Fruit fly (Drosophila melanogaster) whole organism, embryonic: Measurements from ENCODE around the gene egh.

Experiments used
- Abd-B ChIP-seq: fragments of 200-800 bp; sonication (Bioruptor generic); optimal IDR thresholded peaks from 2 replicates; lab custom pipeline; 2018; ENCODE audit warnings: missing biosample characterization, mild to moderate bottlenecking, missing genetic modification characterization, moderate library complexity
- B-H1 ChIP-seq: fragments of 200-800 bp; sonication (Bioruptor generic); IDR thresholded peaks from 3 replicates; pipeline ENCODE4 v1.3.6; 2022; ENCODE audit warnings: missing biosample characterization, missing genetic modification characterization
- Bdp1 ChIP-seq: fragments of 200-800 bp; sonication (Bioruptor generic); optimal IDR thresholded peaks from 3 replicates; lab custom pipeline; 2016; ENCODE audit warnings: missing biosample characterization, missing genetic modification characterization
- CG10979 ChIP-seq: fragments of 200-800 bp; sonication (Bioruptor generic); optimal IDR thresholded peaks from 2 replicates; lab custom pipeline; 2018; ENCODE audit warnings: missing biosample characterization, mild to moderate bottlenecking, missing genetic modification characterization, moderate library complexity
- CG11456 ChIP-seq: fragments of 200-800 bp; sonication (Bioruptor generic); IDR thresholded peaks from 3 replicates; pipeline ENCODE4 v1.3.6; 2022; ENCODE audit warnings: missing biosample characterization, missing genetic modification characterization
- CG11560 ChIP-seq: fragments of 200-800 bp; sonication (Bioruptor generic); IDR thresholded peaks from 3 replicates; pipeline ENCODE4 v1.3.6; 2022; ENCODE audit warnings: missing biosample characterization, missing genetic modification characterization
- CG11723 ChIP-seq: fragments of 200-800 bp; sonication (Bioruptor generic); optimal IDR thresholded peaks from 2 replicates; lab custom pipeline; 2017; ENCODE audit warnings: missing biosample characterization, mild to moderate bottlenecking, missing genetic modification characterization
- CG12744 ChIP-seq: fragments of 200-800 bp; sonication (Bioruptor generic); optimal IDR thresholded peaks from 2 replicates; lab custom pipeline; 2016; ENCODE audit warnings: missing biosample characterization, missing genetic modification characterization
- CG13424 ChIP-seq: fragments of 200-800 bp; sonication (Bioruptor generic); optimal IDR thresholded peaks from 2 replicates; lab custom pipeline; 2019; ENCODE audit warnings: missing biosample characterization, mild to moderate bottlenecking, missing genetic modification characterization, moderate library complexity
- CG14860 ChIP-seq: fragments of 200-800 bp; sonication (Bioruptor generic); IDR thresholded peaks from 3 replicates; pipeline ENCODE4 v1.3.6; 2022; ENCODE audit warnings: missing biosample characterization, missing genetic modification characterization; ENCODE audit not compliant: partially characterized antibody
- CG16863 ChIP-seq: fragments of 200-800 bp; sonication (Bioruptor generic); optimal IDR thresholded peaks from 3 replicates; lab custom pipeline; 2016; ENCODE audit warnings: missing biosample characterization, missing genetic modification characterization
- CG18011 ChIP-seq: fragments of 200-800 bp; sonication (Bioruptor generic); optimal IDR thresholded peaks from 2 replicates; lab custom pipeline; 2017; ENCODE audit warnings: missing biosample characterization, missing genetic modification characterization, mild to moderate bottlenecking, moderate library complexity, missing genotype
- CG30403 ChIP-seq: fragments of 200-800 bp; sonication (Bioruptor generic); optimal IDR thresholded peaks from 3 replicates; lab custom pipeline; 2016; ENCODE audit warnings: missing biosample characterization, missing genetic modification characterization
- CG31224 ChIP-seq: fragments of 200-800 bp; sonication (Bioruptor generic); IDR thresholded peaks from 2 replicates; pipeline ENCODE4 v1.3.6; 2022; ENCODE audit warnings: missing biosample characterization, missing genetic modification characterization
- CG3281 ChIP-seq: fragments of 200-800 bp; sonication (Bioruptor generic); optimal IDR thresholded peaks from 3 replicates; lab custom pipeline; 2017; ENCODE audit warnings: missing biosample characterization, mild to moderate bottlenecking, missing genetic modification characterization
- CG33213 ChIP-seq: fragments of 200-800 bp; sonication (Bioruptor generic); optimal IDR thresholded peaks from 3 replicates; lab custom pipeline; 2016; ENCODE audit warnings: missing biosample characterization, missing genetic modification characterization
- CG5953 ChIP-seq: fragments of 200-800 bp; sonication (Bioruptor generic); IDR thresholded peaks from 2 replicates; pipeline ENCODE4 v1.3.6; 2022; ENCODE audit warnings: missing biosample characterization, missing genetic modification characterization
- CG7357 ChIP-seq: fragments of 200-800 bp; sonication (Bioruptor generic); IDR thresholded peaks from 3 replicates; pipeline ENCODE4 v1.3.6; 2022; ENCODE audit warnings: missing biosample characterization, missing genetic modification characterization
- CG7372 ChIP-seq: fragments of 200-800 bp; sonication (Bioruptor generic); IDR thresholded peaks from 2 replicates; pipeline ENCODE4 v1.3.6; 2022; ENCODE audit warnings: missing biosample characterization, missing genetic modification characterization
- CG7556 ChIP-seq: fragments of 200-800 bp; sonication (Bioruptor generic); optimal IDR thresholded peaks from 2 replicates; lab custom pipeline; 2017; ENCODE audit warnings: missing biosample characterization, mild to moderate bottlenecking, missing genetic modification characterization
- CG9437 ChIP-seq: fragments of 200-800 bp; sonication (Bioruptor generic); optimal IDR thresholded peaks from 2 replicates; lab custom pipeline; 2018; ENCODE audit warnings: missing biosample characterization, mild to moderate bottlenecking, missing genetic modification characterization
- CTCF ChIP-seq: fragments of 200-800 bp; sonication (Bioruptor generic); optimal IDR thresholded peaks from 2 replicates; lab custom pipeline; 2017; ENCODE audit warnings: missing biosample characterization, mild to moderate bottlenecking, missing genetic modification characterization, moderate library complexity
- Dip2 ChIP-seq: fragments of 200-800 bp; sonication (Bioruptor generic); IDR thresholded peaks from 2 replicates; pipeline ENCODE4 v1.3.6; 2022; ENCODE audit warnings: missing biosample characterization, missing genetic modification characterization
- Hr3 ChIP-seq: fragments of 200-800 bp; sonication (Bioruptor generic); optimal IDR thresholded peaks from 3 replicates; lab custom pipeline; 2016; ENCODE audit warnings: missing biosample characterization, missing genetic modification characterization
- Hr78 ChIP-seq, 2 experiments: fragments of 200-800 bp in 1 of 2; fragments of >200 bp in 1 of 2; sonication (Bioruptor generic) in 1 of 2; optimal IDR thresholded peaks; 2 replicates each; lab custom pipeline; 2017 to 2019; ENCODE audit warnings: missing biosample characterization in 2 of 2, missing genetic modification characterization in 2 of 2, mild to moderate bottlenecking in 1 of 2, moderate library complexity in 1 of 2
- Hsf ChIP-seq: fragments of 200-800 bp; sonication (Bioruptor generic); optimal IDR thresholded peaks from 3 replicates; lab custom pipeline; 2016; ENCODE audit warnings: missing biosample characterization, missing genetic modification characterization
- Meics ChIP-seq: fragments of 200-800 bp; sonication (Bioruptor generic); optimal IDR thresholded peaks from 2 replicates; lab custom pipeline; 2017; ENCODE audit warnings: missing biosample characterization, mild to moderate bottlenecking, missing genetic modification characterization
- Mrtf ChIP-seq: fragments of 200-800 bp; sonication (Bioruptor generic); IDR thresholded peaks from 3 replicates; pipeline ENCODE4 v1.3.6; 2022; ENCODE audit warnings: missing biosample characterization, missing genetic modification characterization
- Poxn ChIP-seq: fragments of 200-800 bp; sonication (Bioruptor generic); IDR thresholded peaks from 2 replicates; pipeline ENCODE4 v1.3.6; 2022; ENCODE audit warnings: missing biosample characterization, missing genetic modification characterization
- Tbp ChIP-seq: fragments of >200 bp; optimal IDR thresholded peaks from 2 replicates; lab custom pipeline; 2018; ENCODE audit warnings: missing biosample characterization, missing genetic modification characterization
- bowl ChIP-seq: fragments of 200-800 bp; sonication (Bioruptor generic); IDR thresholded peaks from 2 replicates; pipeline ENCODE4 v1.3.6; 2022; ENCODE audit warnings: missing biosample characterization, missing genetic modification characterization
- caup ChIP-seq: fragments of 200-800 bp; sonication (Bioruptor generic); optimal IDR thresholded peaks from 3 replicates; lab custom pipeline; 2017; ENCODE audit warnings: missing biosample characterization, mild to moderate bottlenecking, missing genetic modification characterization, moderate library complexity; ENCODE audit not compliant: severe bottlenecking
- dmrt11E ChIP-seq: fragments of 200-800 bp; sonication (Bioruptor generic); optimal IDR thresholded peaks from 3 replicates; lab custom pipeline; 2018; ENCODE audit warnings: missing biosample characterization, mild to moderate bottlenecking, missing genetic modification characterization, moderate library complexity
- exex ChIP-seq: fragments of 200-800 bp; sonication (Bioruptor generic); optimal IDR thresholded peaks from 4 replicates; lab custom pipeline; 2018; ENCODE audit warnings: missing biosample characterization, mild to moderate bottlenecking, missing genetic modification characterization, moderate library complexity
- gfzf ChIP-seq: fragments of 200-800 bp; sonication (Bioruptor generic); optimal IDR thresholded peaks from 2 replicates; lab custom pipeline; 2016; ENCODE audit warnings: missing biosample characterization, mild to moderate bottlenecking, missing genetic modification characterization, moderate library complexity
- gro ChIP-seq: fragments of 200-800 bp; sonication (Bioruptor generic); optimal IDR thresholded peaks from 2 replicates; lab custom pipeline; 2016; ENCODE audit warnings: missing biosample characterization, missing genetic modification characterization
- hkb ChIP-seq, 2 experiments: fragments of 200-800 bp in 1 of 2; fragments of >200 bp in 1 of 2; sonication (Bioruptor generic) in 1 of 2; IDR thresholded peaks in 1 of 2; optimal IDR thresholded peaks in 1 of 2; 2 replicates each; pipeline versions ENCODE4 v1.3.6 to Lab custom; 2017 to 2022; ENCODE audit warnings: missing biosample characterization in 1 of 2, missing genetic modification characterization in 1 of 2
- jigr1 ChIP-seq: fragments of 200-800 bp; sonication (Bioruptor generic); IDR thresholded peaks from 3 replicates; pipeline ENCODE4 v1.3.6; 2022; ENCODE audit warnings: missing biosample characterization, missing genetic modification characterization
- kay ChIP-seq: fragments of 200-800 bp; sonication (Bioruptor generic); optimal IDR thresholded peaks from 2 replicates; lab custom pipeline; 2016; ENCODE audit warnings: missing biosample characterization, missing genetic modification characterization
- klu ChIP-seq: fragments of 200-800 bp; sonication (Bioruptor generic); IDR thresholded peaks from 2 replicates; pipeline ENCODE4 v1.3.6; 2022; ENCODE audit warnings: missing biosample characterization, missing genetic modification characterization
- oc ChIP-seq: fragments of 200-800 bp; sonication (Bioruptor generic); optimal IDR thresholded peaks from 2 replicates; lab custom pipeline; 2018; ENCODE audit warnings: missing biosample characterization, mild to moderate bottlenecking, missing genetic modification characterization, moderate library complexity
- org-1 ChIP-seq: fragments of 200-800 bp; sonication (Bioruptor generic); optimal IDR thresholded peaks from 2 replicates; lab custom pipeline; 2017; ENCODE audit warnings: missing biosample characterization, missing genetic modification characterization
- otp ChIP-seq: fragments of 200-800 bp; sonication (Bioruptor generic); IDR thresholded peaks from 3 replicates; pipeline ENCODE4, ENCODE4 v1.3.6; 2022; ENCODE audit warnings: missing biosample characterization, missing genetic modification characterization
- scrt ChIP-seq: fragments of 200-800 bp; sonication (Bioruptor generic); optimal IDR thresholded peaks from 2 replicates; lab custom pipeline; 2018; ENCODE audit warnings: missing biosample characterization, mild to moderate bottlenecking, missing genetic modification characterization, moderate library complexity
- sim ChIP-seq: fragments of 200-800 bp; sonication (Bioruptor generic); IDR thresholded peaks from 2 replicates; pipeline ENCODE4 v1.3.6; 2022; ENCODE audit warnings: missing biosample characterization, missing genetic modification characterization
- sob ChIP-seq: fragments of 200-800 bp; sonication (Bioruptor generic); IDR thresholded peaks from 2 replicates; pipeline ENCODE4 v1.3.6; 2022; ENCODE audit warnings: missing biosample characterization, missing genetic modification characterization
- ssp ChIP-seq: fragments of 200-800 bp; sonication (Bioruptor generic); IDR thresholded peaks from 2 replicates; pipeline ENCODE4 v1.3.6; 2022; ENCODE audit warnings: missing biosample characterization, missing genetic modification characterization
- unpg ChIP-seq: fragments of 200-800 bp; sonication (Bioruptor generic); optimal IDR thresholded peaks from 3 replicates; lab custom pipeline; 2018; ENCODE audit warnings: missing biosample characterization, mild to moderate bottlenecking, missing genetic modification characterization, moderate library complexity
- zen2 ChIP-seq: fragments of 200-800 bp; sonication (Bioruptor generic); IDR thresholded peaks from 3 replicates; pipeline ENCODE4 v1.3.6; 2022; ENCODE audit warnings: missing biosample characterization, missing genetic modification characterization; ENCODE audit not compliant: partially characterized antibody
- zfh2 ChIP-seq: fragments of 200-800 bp; sonication (Bioruptor generic); optimal IDR thresholded peaks from 2 replicates; lab custom pipeline; 2016; ENCODE audit warnings: missing biosample characterization, missing genetic modification characterization

egh gene

dm6 chrX:2608470-2609157 lies 20.3 kb downstream of the egh start, which contains the start of gene Smyd3 (continued):
- TF ChIP-seq CG7556 (GFP tag; lab: Kevin White, UChicago) (peak; percentile 63), Hr78 (GFP tag; optimal IDR thresholded peaks at IDR 0.05; lab: Kevin White, UChicago) (no peak), gro (peak; percentile 89), Bdp1 (GFP tag; lab: Kevin White, UChicago) (peak; percentile 74), scrt (GFP tag; lab: Kevin White, UChicago) (no peak), Tbp (GFP tag; lab: Kevin White, UChicago) (no peak), Poxn (GFP tag; lab: Robert Waterston, UW) (no peak), caup (GFP tag; lab: Kevin White, UChicago) (no peak), Mrtf (GFP tag; lab: Robert Waterston, UW) (peak; percentile 72; the same call in 2 of the 3 replicates), exex (tag; lab: Kevin White, UChicago) (no peak), Dip2 (GFP tag; lab: Robert Waterston, UW) (no peak), oc (tag; lab: Kevin White, UChicago) (peak; percentile 15), bowl (GFP tag; lab: Robert Waterston, UW) (peak; percentile 62; the same call in 1 of the 2 replicates), sim (GFP tag; lab: Robert Waterston, UW) (no peak), CG10979 (tag; lab: Kevin White, UChicago) (peak; percentile 65), ssp (GFP tag; lab: Robert Waterston, UW) (peak; percentile 60), CG3281 (peak; percentile 64), Hr3 (peak; percentile 72), CG11723 (peak; percentile 57), sob (GFP tag; lab: Robert Waterston, UW) (peak; percentile 84), gfzf (GFP tag; lab: Kevin White, UChicago) (peak; percentile 22), CG16863 (GFP tag; lab: Kevin White, UChicago) (peak; percentile 58), B-H1 (GFP tag; lab: Robert Waterston, UW) (peak; percentile 72), unpg (GFP tag; lab: Kevin White, UChicago) (peak; percentile 80), CG30403 (GFP tag; lab: Kevin White, UChicago) (peak; percentile 85), CG11560 (tag; lab: Robert Waterston, UW) (peak; percentile 44; the same call in 1 of the 3 replicates), Meics (GFP tag; lab: Kevin White, UChicago) (peak; percentile 81), CG7357 (GFP tag; lab: Robert Waterston, UW) (peak; percentile 56; the same call in 1 of the 3 replicates), CG5953 (GFP tag; lab: Robert Waterston, UW) (peak; percentile 78), CG7372 (GFP tag; lab: Robert Waterston, UW) (no peak), CG11456 (peak; percentile 88), hkb (optimal IDR thresholded peaks at IDR 0.05; lab: Kevin White, UChicago) (no peak), hkb (GFP tag; IDR thresholded peaks at IDR 0.05; lab: Robert Waterston, UW) (peak; percentile 88), jigr1 (GFP tag; lab: Robert Waterston, UW) (no peak), CG18011 (GFP tag; lab: Kevin White, UChicago) (peak; percentile 71), zfh2 (peak; percentile 76), CG31224 (GFP tag; lab: Robert Waterston, UW) (peak; percentile 52), kay (GFP tag; lab: Kevin White, UChicago) (peak; percentile 44), CG13424 (tag; lab: Kevin White, UChicago) (peak; percentile 73), Hsf (GFP tag; lab: Kevin White, UChicago) (peak; percentile 78), CTCF (GFP tag; lab: Kevin White, UChicago) (no peak), klu (GFP tag; lab: Robert Waterston, UW) (peak; percentile 42; the same call in 1 of the 2 replicates), zen2 (GFP tag; lab: Robert Waterston, UW) (no peak), CG12744 (GFP tag; lab: Kevin White, UChicago) (peak; percentile 67), CG9437 (GFP tag; lab: Kevin White, UChicago) (peak; percentile 26), dmrt11E (tag; lab: Kevin White, UChicago) (peak; percentile 58), org-1 (GFP tag; lab: Kevin White, UChicago) (peak; percentile 48), CG33213 (GFP tag; lab: Kevin White, UChicago) (peak; percentile 72), otp (GFP tag; lab: Robert Waterston, UW) (peak; percentile 84), Abd-B (GFP tag; lab: Kevin White, UChicago) (peak; percentile 51), CG14860 (GFP tag; lab: Robert Waterston, UW) (no peak)
